Worm (Caenorhabditis elegans): ENCODE results near the gene apc-17.

apc-17 gene

ce11 chrII:11107828-11108227 is at the start of gene apc-17:
Gene apc-17, plus strand, starts transcription at chrII:11108128.
- TF ChIP-seq vab-7 (GFP tag; IDR thresholded peaks at IDR 0.05): no peak
- TF ChIP-seq ces-1 (GFP tag; optimal IDR thresholded peaks at IDR 0.05): no peak
- no peak for TF ChIP-seq arid-1 (GFP tag; conservative IDR thresholded peaks at IDR 0.05)
- TF ChIP-seq lin-39 (tag; optimal IDR thresholded peaks at IDR 0.05): no peak
- no peak for TF ChIP-seq nhr-102 (tag; optimal IDR thresholded peaks at IDR 0.05)
- no peak for TF ChIP-seq attf-4 (tag; optimal IDR thresholded peaks at IDR 0.05)
- TF ChIP-seq R02D3.7 (tag; optimal IDR thresholded peaks at IDR 0.05): no peak
- no peak for TF ChIP-seq sdz-12 (GFP tag; optimal IDR thresholded peaks at IDR 0.05)
- no peak for TF ChIP-seq zfp-3 (GFP tag; conservative IDR thresholded peaks at IDR 0.05)
- no peak for TF ChIP-seq dmd-8 (GFP tag; IDR thresholded peaks at IDR 0.05)
- no peak for TF ChIP-seq skn-1 (tag; optimal IDR thresholded peaks at IDR 0.05)
- TF ChIP-seq ceh-82 (tag; optimal IDR thresholded peaks at IDR 0.05): no peak
- TF ChIP-seq gei-8 (GFP tag; optimal IDR thresholded peaks at IDR 0.05): no peak
- TF ChIP-seq pqm-1 (tag; optimal IDR thresholded peaks at IDR 0.05): no peak
- no peak for TF ChIP-seq ztf-7 (tag; optimal IDR thresholded peaks at IDR 0.05)
- no peak for TF ChIP-seq D1046.2 (GFP tag; IDR thresholded peaks at IDR 0.05)
- TF ChIP-seq php-3 (GFP tag; IDR thresholded peaks at IDR 0.05): no peak
- TF ChIP-seq T26A8.4 (GFP tag; IDR thresholded peaks at IDR 0.05): no peak
- no peak for TF ChIP-seq duxl-1 (tag; optimal IDR thresholded peaks at IDR 0.05; ENCODE audit: poor library complexity)
- TF ChIP-seq ZK337.2 (GFP tag; IDR thresholded peaks at IDR 0.05): no peak

- no peak for TF ChIP-seq ceh-20 (GFP tag; IDR thresholded peaks at IDR 0.05)
- no peak for TF ChIP-seq unc-130 (GFP tag; optimal IDR thresholded peaks at IDR 0.05)
- no peak for TF ChIP-seq spr-1 (tag; optimal IDR thresholded peaks at IDR 0.05)
- no peak for TF ChIP-seq ztf-11 (tag; optimal IDR thresholded peaks at IDR 0.05)
- TF ChIP-seq nhr-111 (GFP tag; optimal IDR thresholded peaks at IDR 0.05): no peak
- TF ChIP-seq hlh-11 (tag; optimal IDR thresholded peaks at IDR 0.05): no peak
- no peak for TF ChIP-seq nhr-25 (tag; optimal IDR thresholded peaks at IDR 0.05; ENCODE audit: borderline replicate concordance, insufficient read depth)
- no peak for TF ChIP-seq ceh-28 (tag; optimal IDR thresholded peaks at IDR 0.05)
- no peak for TF ChIP-seq nhr-11 (tag; optimal IDR thresholded peaks at IDR 0.05)
- no peak for TF ChIP-seq ces-1 (GFP tag; optimal IDR thresholded peaks at IDR 0.05)
- TF ChIP-seq nhr-10 (tag; optimal IDR thresholded peaks at IDR 0.05): no peak
- TF ChIP-seq pqm-1 (tag; optimal IDR thresholded peaks at IDR 0.05): no peak
- TF ChIP-seq mdl-1 (tag; optimal IDR thresholded peaks at IDR 0.05): no peak
- TF ChIP-seq hif-1 (tag; optimal IDR thresholded peaks at IDR 0.05): no peak
- TF ChIP-seq F49E8.2 (tag; optimal IDR thresholded peaks at IDR 0.05; ENCODE audit: borderline replicate concordance): no peak
- 0 out of 2 replicates have a peak, but pooled peaks have one; percentile 14 for TF ChIP-seq hmg-1.1 (GFP tag; IDR thresholded peaks at IDR 0.05)
- peak in 1 of 2 experiments; percentile 96 for TF ChIP-seq unc-62 (GFP tag; optimal IDR thresholded peaks at IDR 0.05 in 1 of 2)
- TF ChIP-seq unc-62 (tag; optimal IDR thresholded peaks at IDR 0.05): no peak
These were observed 43.7 kb upstream of the apc-17 start for ce11 chrII:11064191-11064695.

- TF ChIP-seq hmg-1.1 (GFP tag; IDR thresholded peaks at IDR 0.05) (no peak), ztf-11 (tag; optimal IDR thresholded peaks at IDR 0.05) (no peak), skn-1 (tag; optimal IDR thresholded peaks at IDR 0.05) (no peak), madf-5 (GFP tag; IDR thresholded peaks at IDR 0.05) (no peak), vab-7 (GFP tag; IDR thresholded peaks at IDR 0.05) (no peak), spr-1 (tag; optimal IDR thresholded peaks at IDR 0.05) (no peak), gei-8 (GFP tag; optimal IDR thresholded peaks at IDR 0.05) (no peak), rbr-2 (tag; optimal IDR thresholded peaks at IDR 0.05) (no peak), nhr-111 (GFP tag; optimal IDR thresholded peaks at IDR 0.05) (no peak)
These were observed 35.4 kb upstream of the apc-17 start for ce11 chrII:11072565-11072964.

Measured in whole organism, L4 larva.